Worm (Caenorhabditis elegans) whole organism, early embryonic: ENCODE results near the gene T11G6.2.

Source experiments
- B0310.2 ChIP-seq: sonication (generic microtip); optimal IDR thresholded peaks from 2 replicates; lab custom pipeline; 2016; ENCODE audit warnings: mild to moderate bottlenecking, missing genetic modification characterization, missing compliant biosample characterization
- F13C5.2 ChIP-seq: sonication (generic microtip); optimal IDR thresholded peaks from 2 replicates; lab custom pipeline; 2017; ENCODE audit warnings: mild to moderate bottlenecking, missing genetic modification characterization, inconsistent platforms, missing compliant biosample characterization
- aly-1 ChIP-seq: sonication (generic microtip); optimal IDR thresholded peaks from 2 replicates; lab custom pipeline; 2016; ENCODE audit warnings: missing genetic modification characterization, missing compliant biosample characterization
- ama-1 ChIP-seq: fragments of 150-350 bp; optimal IDR thresholded peaks from 2 replicates; lab custom pipeline; 2014
- ceh-13 ChIP-seq: fragments of 200-800 bp; sonication (Bioruptor generic); optimal IDR thresholded peaks from 2 replicates; lab custom pipeline; 2018; ENCODE audit warnings: mild to moderate bottlenecking, missing genetic modification characterization, missing compliant biosample characterization
- ceh-36 ChIP-seq: sonication (generic microtip); optimal IDR thresholded peaks from 2 replicates; lab custom pipeline; 2016; ENCODE audit warnings: missing genetic modification characterization, inconsistent platforms, missing compliant biosample characterization
- ets-7 ChIP-seq: sonication (generic microtip); optimal IDR thresholded peaks from 2 replicates; lab custom pipeline; 2016; ENCODE audit warnings: missing genotype, missing genetic modification characterization, missing compliant biosample characterization
- flt-1 ChIP-seq: fragments of 200-800 bp; sonication (Bioruptor generic); IDR thresholded peaks from 2 replicates; pipeline ENCODE4 v1.3.6; 2022; ENCODE audit warnings: missing genetic modification characterization, missing compliant biosample characterization
- hmbx-1 ChIP-seq: sonication (generic microtip); optimal IDR thresholded peaks from 2 replicates; lab custom pipeline; 2016; ENCODE audit warnings: mild to moderate bottlenecking, missing genetic modification characterization, missing compliant biosample characterization
- hmg-4 ChIP-seq: fragments of 200-800 bp; sonication (Bioruptor generic); optimal IDR thresholded peaks from 2 replicates; lab custom pipeline; 2018; ENCODE audit warnings: mild to moderate bottlenecking, missing genetic modification characterization, missing compliant biosample characterization
- hnd-1 ChIP-seq: sonication (generic microtip); optimal IDR thresholded peaks from 2 replicates; lab custom pipeline; 2016; ENCODE audit warnings: missing genetic modification characterization, missing compliant biosample characterization
- pes-1 ChIP-seq: fragments of 200-800 bp; sonication (Bioruptor generic); IDR thresholded peaks from 2 replicates; pipeline ENCODE4 v1.3.6; 2022; ENCODE audit warnings: missing genetic modification reagents, missing genetic modification characterization, missing compliant biosample characterization
- scrt-1 ChIP-seq: fragments of 200-800 bp; sonication (Bioruptor generic); IDR thresholded peaks from 2 replicates; pipeline ENCODE4 v1.3.6; 2022; ENCODE audit warnings: missing genetic modification characterization, missing compliant biosample characterization
- sea-1 ChIP-seq: fragments of 200-800 bp; sonication (Bioruptor generic); conservative IDR thresholded peaks from 2 replicates; pipeline ENCODE4 v1.3.6; 2022; ENCODE audit warnings: missing genetic modification characterization, missing compliant biosample characterization
- tbx-11 ChIP-seq: fragments of 200-800 bp; sonication (Bioruptor generic); IDR thresholded peaks from 2 replicates; pipeline ENCODE4 v1.3.6; 2022; ENCODE audit warnings: missing genetic modification characterization, missing compliant biosample characterization
- tbx-37 ChIP-seq: fragments of 200-800 bp; sonication (Bioruptor generic); conservative IDR thresholded peaks from 2 replicates; pipeline ENCODE4 v1.3.6; 2022; ENCODE audit warnings: missing genetic modification reagents, missing genetic modification characterization, missing compliant biosample characterization
- tra-4 ChIP-seq: sonication (generic microtip); optimal IDR thresholded peaks from 2 replicates; lab custom pipeline; 2017; ENCODE audit warnings: missing genetic modification characterization, missing compliant biosample characterization

The T11G6.2 gene

DNA sequence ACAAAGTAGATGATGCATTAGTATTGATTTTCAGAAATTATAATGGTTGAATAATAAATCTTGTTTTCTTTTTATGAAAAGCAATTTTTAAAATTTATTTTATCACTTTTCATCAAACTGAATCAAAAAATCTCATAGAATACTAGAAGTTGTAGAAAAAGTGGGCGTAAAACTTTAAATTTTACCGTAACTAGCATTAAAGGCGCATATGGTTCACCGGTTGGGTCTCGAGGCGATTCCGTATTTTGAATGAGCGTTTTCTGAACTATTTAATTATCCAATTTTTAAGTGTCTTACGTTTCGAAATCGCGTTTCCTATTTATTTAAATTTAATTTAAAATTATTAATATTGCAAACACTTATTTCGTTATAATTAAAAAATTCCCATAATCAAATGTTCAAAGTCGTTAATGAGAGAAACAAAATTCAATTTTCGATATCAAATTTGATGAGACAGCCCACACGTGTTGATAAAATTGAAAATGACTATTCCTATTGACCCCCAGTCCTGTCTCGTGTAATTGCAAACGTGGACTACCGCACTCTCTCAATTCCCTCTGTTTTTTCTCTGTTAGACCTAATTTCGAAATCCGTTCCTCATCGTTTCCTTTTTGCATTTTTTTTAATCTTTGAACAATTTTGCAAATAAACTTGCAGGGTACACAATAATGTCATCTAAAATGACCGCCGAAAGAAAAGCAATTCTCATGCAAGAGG, at the start of gene T11G6.2, which contains the start of gene hars-1:
TSS of gene T11G6.2 (minus strand) at position 197 of the 717 bp plus-strand sequence.
TSS of gene hars-1 (plus strand) at position 658 of the 717 bp plus-strand sequence.
- no peak for TF ChIP-seq hmbx-1
- no peak for TF ChIP-seq pes-1 (GFP tag; lab: Robert Waterston, UW)
- no peak for TF ChIP-seq hmg-4
- no peak for TF ChIP-seq tbx-37 (GFP tag; lab: Robert Waterston, UW)
- no peak for TF ChIP-seq ets-7 (tag; lab: Kevin White, UChicago)
- no peak for TF ChIP-seq B0310.2 (tag; lab: Kevin White, UChicago)
- no peak for TF ChIP-seq tbx-11 (GFP tag; lab: Robert Waterston, UW)
- no peak for TF ChIP-seq ceh-36 (tag; lab: Kevin White, UChicago)
- TF ChIP-seq sea-1 (GFP tag; lab: Robert Waterston, UW): no peak
- TF ChIP-seq hnd-1 (tag; lab: Kevin White, UChicago): no peak
- no peak for TF ChIP-seq tra-4 (tag; lab: Kevin White, UChicago)
- no peak for TF ChIP-seq ceh-13 (GFP tag; lab: Kevin White, UChicago)
- TF ChIP-seq flt-1: no peak
- no peak for TF ChIP-seq F13C5.2
- no peak for TF ChIP-seq scrt-1
- TF ChIP-seq aly-1: no peak
- no peak for TF ChIP-seq ama-1 (lab: Kevin White, UChicago)

DNA sequence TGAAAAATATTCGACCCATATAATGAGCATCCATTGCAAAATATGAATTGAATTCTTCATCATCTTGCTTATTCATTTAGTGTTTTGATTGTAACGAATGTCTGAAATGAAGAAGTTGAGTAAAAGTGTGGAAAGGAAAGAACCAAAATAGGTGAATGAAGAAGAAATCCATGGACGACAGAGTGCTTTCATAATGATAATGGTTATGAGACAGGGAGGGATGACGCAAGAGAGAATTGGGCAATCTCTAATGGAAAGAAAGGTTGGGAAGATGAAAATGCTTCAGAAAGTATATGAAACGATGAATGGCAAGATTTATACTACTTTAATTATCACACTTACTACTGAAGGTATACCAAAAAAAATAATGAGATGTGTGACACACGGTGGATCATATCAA, 46.0 kb upstream of the T11G6.2 start, which contains the start of gene ZK596.3:
TSS of gene ZK596.3 (minus strand) at position 101 of the 400 bp plus-strand sequence.
- TF ChIP-seq flt-1 (no peak), aly-1 (no peak), ceh-36 (tag; lab: Kevin White, UChicago) (no peak), tbx-11 (GFP tag; lab: Robert Waterston, UW) (no peak), ceh-13 (GFP tag; lab: Kevin White, UChicago) (no peak), ama-1 (lab: Kevin White, UChicago) (no peak), F13C5.2 (no peak), pes-1 (GFP tag; lab: Robert Waterston, UW) (no peak), tbx-37 (GFP tag; lab: Robert Waterston, UW) (no peak), hmg-4 (no peak), tra-4 (tag; lab: Kevin White, UChicago) (no peak), ets-7 (tag; lab: Kevin White, UChicago) (no peak), B0310.2 (tag; lab: Kevin White, UChicago) (no peak), sea-1 (GFP tag; lab: Robert Waterston, UW) (no peak), hmbx-1 (no peak), hnd-1 (tag; lab: Kevin White, UChicago) (no peak), scrt-1 (no peak)

DNA sequence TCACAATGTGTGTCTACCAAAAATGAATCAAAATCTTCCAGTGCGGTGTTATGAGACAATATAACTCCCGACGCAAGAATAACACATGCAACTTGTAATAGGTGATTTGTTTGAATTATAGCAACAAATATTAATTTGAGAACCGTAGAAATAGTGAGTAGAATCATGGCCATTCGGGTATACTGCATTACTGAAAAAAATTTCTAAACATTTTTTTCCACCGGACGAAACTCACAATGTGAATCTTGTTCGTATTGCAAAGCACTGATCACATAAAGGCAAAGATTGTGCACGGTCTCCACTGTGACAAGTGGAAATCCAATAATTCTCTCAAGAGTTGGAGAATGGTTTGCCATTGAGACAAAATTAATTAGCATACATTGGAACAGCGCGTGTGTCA, 44.2 kb upstream of the T11G6.2 start:
- TF ChIP-seq tbx-37 (GFP tag; lab: Robert Waterston, UW) (no peak), pes-1 (GFP tag; lab: Robert Waterston, UW) (no peak), hmbx-1 (no peak), scrt-1 (no peak), B0310.2 (tag; lab: Kevin White, UChicago) (no peak), tra-4 (tag; lab: Kevin White, UChicago) (no peak), ama-1 (lab: Kevin White, UChicago) (no peak), tbx-11 (GFP tag; lab: Robert Waterston, UW) (no peak), F13C5.2 (no peak), ets-7 (tag; lab: Kevin White, UChicago) (no peak), aly-1 (no peak), ceh-36 (tag; lab: Kevin White, UChicago) (no peak), ceh-13 (GFP tag; lab: Kevin White, UChicago) (no peak), hmg-4 (no peak), flt-1 (no peak), sea-1 (GFP tag; lab: Robert Waterston, UW) (no peak), hnd-1 (tag; lab: Kevin White, UChicago) (no peak)

DNA sequence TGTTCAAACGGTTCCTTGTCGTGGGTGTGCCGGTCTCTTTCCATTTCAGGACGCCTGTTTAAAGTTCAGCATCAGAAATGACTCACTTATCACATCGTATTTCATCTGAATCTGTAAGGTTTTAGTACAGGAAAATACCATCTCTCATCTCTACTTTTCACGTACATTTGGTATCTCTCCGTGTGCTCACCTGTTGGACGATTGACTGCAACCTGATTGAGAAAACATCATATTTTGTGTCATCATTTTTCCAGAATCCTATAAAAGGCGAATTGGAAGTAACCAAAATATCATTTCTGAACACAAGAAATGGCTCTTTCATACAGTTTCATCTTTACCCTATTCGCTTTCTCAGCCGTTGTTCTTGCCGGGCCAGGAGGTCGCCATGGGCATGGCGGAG, 41.8 kb upstream of the T11G6.2 start, which contains the start of gene srlf-30:
TSS of gene srlf-30 (plus strand) at position 301 of the 400 bp plus-strand sequence.
- TF ChIP-seq pes-1 (GFP tag; lab: Robert Waterston, UW) (no peak), ama-1 (lab: Kevin White, UChicago) (no peak), tra-4 (tag; lab: Kevin White, UChicago) (no peak), tbx-37 (GFP tag; lab: Robert Waterston, UW) (no peak), F13C5.2 (no peak), scrt-1 (no peak), ceh-13 (GFP tag; lab: Kevin White, UChicago) (no peak), flt-1 (no peak), tbx-11 (GFP tag; lab: Robert Waterston, UW) (no peak), sea-1 (GFP tag; lab: Robert Waterston, UW) (no peak), hnd-1 (tag; lab: Kevin White, UChicago) (no peak), aly-1 (no peak), B0310.2 (tag; lab: Kevin White, UChicago) (no peak), hmbx-1 (no peak), ceh-36 (tag; lab: Kevin White, UChicago) (no peak)

DNA sequence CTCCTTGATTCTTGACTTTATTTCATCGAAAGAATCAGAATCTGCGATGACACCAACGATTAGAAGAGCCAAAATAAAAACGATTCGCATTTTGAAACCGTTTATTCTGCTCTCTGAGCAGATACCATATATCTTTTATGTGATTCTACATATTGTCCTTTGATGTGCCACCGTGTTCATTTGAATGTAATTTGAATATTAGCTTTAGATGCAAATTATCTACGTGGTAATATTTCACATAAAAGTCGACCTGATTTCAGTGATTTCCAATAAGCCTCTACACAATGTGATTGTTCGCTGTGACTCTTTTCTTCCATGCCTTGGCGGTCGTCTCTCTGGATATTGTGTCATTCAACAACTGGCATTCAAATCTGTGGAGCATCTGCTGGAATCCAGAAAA, 40.8 kb upstream of the T11G6.2 start, which contains the start of the genes F13E9.9 and F13E9.19:
TSS of gene F13E9.9 (minus strand) at position 101 of the 400 bp plus-strand sequence.
TSS of gene F13E9.19 (plus strand) at position 316 of the 400 bp plus-strand sequence.
- TF ChIP-seq F13C5.2 (no peak), sea-1 (GFP tag; lab: Robert Waterston, UW) (no peak), aly-1 (no peak), hmbx-1 (no peak)

DNA sequence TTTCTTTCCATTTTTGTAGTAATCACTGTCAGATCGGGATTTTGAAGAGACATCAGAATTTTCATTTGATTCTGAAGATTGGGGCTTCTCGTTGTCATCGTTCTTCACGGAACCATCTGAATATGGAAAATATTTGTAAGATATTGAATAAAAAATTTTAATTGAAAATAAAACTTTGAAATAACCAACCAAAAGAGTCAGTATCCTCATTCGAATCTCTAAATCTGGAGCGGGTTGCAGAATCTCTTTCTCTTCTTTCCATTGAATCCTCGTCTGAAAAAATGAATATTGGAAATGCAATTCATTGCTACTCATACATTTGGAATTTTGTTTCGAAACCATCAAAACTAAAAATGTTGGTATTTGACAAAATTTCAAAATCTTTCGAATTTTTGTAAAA, 39.9 kb upstream of the T11G6.2 start:
- no peak for TF ChIP-seq pes-1 (GFP tag; lab: Robert Waterston, UW)
- no peak for TF ChIP-seq tbx-37 (GFP tag; lab: Robert Waterston, UW)
- TF ChIP-seq flt-1: no peak
- TF ChIP-seq ama-1 (lab: Kevin White, UChicago): no peak

DNA sequence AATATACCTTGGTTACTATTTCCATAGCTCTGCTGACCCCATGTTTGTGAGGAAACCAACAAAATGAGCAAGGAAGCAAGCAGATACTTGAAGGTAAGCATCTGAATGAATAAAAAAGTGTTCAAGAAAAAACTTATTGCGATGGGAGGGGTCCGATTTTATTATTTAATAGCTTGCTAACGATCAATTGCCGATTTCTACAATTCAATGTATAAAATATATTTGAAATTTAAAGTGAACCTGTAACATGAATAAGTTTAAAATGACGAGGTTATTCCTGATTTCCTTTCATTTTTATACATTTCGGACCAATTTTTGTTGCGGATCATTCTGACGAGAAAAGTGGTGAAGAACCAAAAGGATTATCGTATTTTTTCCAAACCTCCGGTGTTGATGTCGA, 38.2 kb upstream of the T11G6.2 start, which contains the start of gene srlf-13:
TSS of gene srlf-13 (minus strand) at position 101 of the 400 bp plus-strand sequence.
- no peak for TF ChIP-seq B0310.2 (tag; lab: Kevin White, UChicago)
- no peak for TF ChIP-seq tra-4 (tag; lab: Kevin White, UChicago)
- TF ChIP-seq flt-1: no peak
- no peak for TF ChIP-seq sea-1 (GFP tag; lab: Robert Waterston, UW)
- TF ChIP-seq hmg-4: no peak
- TF ChIP-seq scrt-1: no peak
- TF ChIP-seq tbx-37 (GFP tag; lab: Robert Waterston, UW): no peak
- TF ChIP-seq tbx-11 (GFP tag; lab: Robert Waterston, UW): no peak
- no peak for TF ChIP-seq ceh-13 (GFP tag; lab: Kevin White, UChicago)
- TF ChIP-seq ama-1 (lab: Kevin White, UChicago): no peak
- TF ChIP-seq hmbx-1: no peak
